Fruit fly (Drosophila melanogaster) whole organism, adult: ENCODE measurements around the gene mRpL11.

Source experiments
- CG14711 ChIP-seq: fragments of 200-800 bp; sonication (Bioruptor generic); optimal IDR thresholded peaks from 2 replicates; lab custom pipeline; 2018; ENCODE audit warnings: missing biosample characterization, mild to moderate bottlenecking, missing genetic modification characterization, moderate library complexity
- CG1620 ChIP-seq: fragments of 200-800 bp; sonication (Bioruptor generic); optimal IDR thresholded peaks from 2 replicates; lab custom pipeline; 2016; ENCODE audit warnings: missing biosample characterization, missing genetic modification characterization
- CG7045 ChIP-seq: fragments of 200-800 bp; sonication (Bioruptor generic); optimal IDR thresholded peaks from 2 replicates; lab custom pipeline; 2017; ENCODE audit warnings: missing biosample characterization, mild to moderate bottlenecking, missing genetic modification characterization
- Crg-1 ChIP-seq: fragments of 200-800 bp; sonication (Bioruptor generic); optimal IDR thresholded peaks from 2 replicates; lab custom pipeline; 2016; ENCODE audit warnings: missing biosample characterization, missing genetic modification characterization
- cic ChIP-seq: fragments of 200-800 bp; sonication (Bioruptor generic); optimal IDR thresholded peaks from 2 replicates; lab custom pipeline; 2017; ENCODE audit warnings: missing biosample characterization, mild to moderate bottlenecking, missing genetic modification characterization, moderate library complexity
- cnc ChIP-seq, 2 experiments: fragments of >200 bp; optimal IDR thresholded peaks; 2 replicates each; lab custom pipeline; 2017
- kay ChIP-seq: fragments of 200-800 bp; sonication (Bioruptor generic); peaks from one replicate; lab custom pipeline; 2016; ENCODE audit warnings: missing biosample characterization, missing genetic modification characterization, borderline replicate concordance
- pad ChIP-seq: fragments of 200-800 bp; sonication (Bioruptor generic); optimal IDR thresholded peaks from 3 replicates; lab custom pipeline; 2017; ENCODE audit warnings: missing biosample characterization, missing genetic modification characterization, mild to moderate bottlenecking, moderate library complexity, missing genetic modification reagents
- toe ChIP-seq: fragments of 200-800 bp; sonication (Bioruptor generic); optimal IDR thresholded peaks from 2 replicates; lab custom pipeline; 2016; ENCODE audit warnings: missing biosample characterization, missing genetic modification characterization

DNA sequence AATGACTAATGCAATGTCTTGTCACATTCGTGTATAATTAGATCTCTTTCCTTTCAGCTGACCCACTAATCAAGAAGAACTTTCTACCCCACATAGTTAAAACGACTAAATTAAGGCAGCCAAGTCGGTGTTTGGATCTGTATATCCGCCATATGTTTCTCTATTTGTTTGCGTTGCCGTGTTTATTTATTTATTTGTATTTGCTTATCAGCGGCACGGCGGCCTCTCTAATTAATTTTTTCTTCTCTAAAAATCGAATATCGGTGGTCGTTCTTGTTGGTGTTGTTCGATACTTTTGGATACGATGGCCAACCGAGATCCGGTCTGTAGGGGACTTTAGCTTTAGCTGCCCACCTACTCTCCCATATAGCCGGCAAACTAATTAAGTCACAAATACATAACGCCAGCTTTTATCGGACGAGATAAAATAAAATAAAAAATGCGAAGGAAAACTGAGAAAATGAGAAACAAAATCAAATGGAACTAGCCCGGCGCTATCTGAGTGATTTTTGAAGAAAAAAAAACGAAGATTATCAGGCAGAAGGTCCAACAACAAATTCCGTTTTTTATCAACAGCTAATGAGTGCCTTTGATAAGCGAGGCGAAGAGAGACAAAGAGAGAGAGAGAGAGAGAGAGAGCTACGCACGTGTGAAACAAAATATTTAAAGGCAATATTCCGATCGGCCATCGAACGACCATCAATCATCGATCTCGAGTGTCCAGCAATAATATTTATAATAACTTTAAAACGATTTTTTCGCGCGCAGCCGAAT, 38.9 kb upstream of the mRpL11 start:
- no peak for TF ChIP-seq CG14711 (tag; lab: Kevin White, UChicago)
- TF ChIP-seq toe: no peak
- no peak for TF ChIP-seq cnc (optimal IDR thresholded peaks at IDR 0.05; lab: Kevin White, UChicago)
- TF ChIP-seq cic (GFP tag; lab: Kevin White, UChicago): no peak
- no peak for TF ChIP-seq CG1620 (GFP tag; lab: Kevin White, UChicago)
- TF ChIP-seq kay: peak; percentile 23
- TF ChIP-seq Crg-1: no peak
- no peak for TF ChIP-seq pad (GFP tag; lab: Kevin White, UChicago)
- no peak for TF ChIP-seq CG7045
